Fruit fly (Drosophila melanogaster) whole organism, embryonic: ENCODE results near the gene CG8892.

Experiments used
- Abd-B ChIP-seq: fragments of 200-800 bp; sonication (Bioruptor generic); optimal IDR thresholded peaks from 2 replicates; lab custom pipeline; 2018; ENCODE audit warnings: missing biosample characterization, mild to moderate bottlenecking, missing genetic modification characterization, moderate library complexity
- B-H1 ChIP-seq: fragments of 200-800 bp; sonication (Bioruptor generic); IDR thresholded peaks from 3 replicates; pipeline ENCODE4 v1.3.6; 2022; ENCODE audit warnings: missing biosample characterization, missing genetic modification characterization
- Bgb ChIP-seq: fragments of 200-800 bp; sonication (Bioruptor generic); IDR thresholded peaks from 2 replicates; pipeline ENCODE4 v1.3.6; 2022; ENCODE audit warnings: missing biosample characterization, missing genetic modification characterization; ENCODE audit not compliant: partially characterized antibody
- CG11093 ChIP-seq: fragments of 200-800 bp; sonication (Bioruptor generic); IDR thresholded peaks from 3 replicates; pipeline ENCODE4 v1.3.6; 2022; ENCODE audit warnings: missing biosample characterization, missing genetic modification characterization
- CG11456 ChIP-seq: fragments of 200-800 bp; sonication (Bioruptor generic); IDR thresholded peaks from 3 replicates; pipeline ENCODE4 v1.3.6; 2022; ENCODE audit warnings: missing biosample characterization, missing genetic modification characterization
- CG12219 ChIP-seq: fragments of 200-800 bp; sonication (Bioruptor generic); optimal IDR thresholded peaks from 3 replicates; lab custom pipeline; 2018; ENCODE audit warnings: missing biosample characterization, mild to moderate bottlenecking, missing genetic modification characterization
- CG12391 ChIP-seq: fragments of 200-800 bp; sonication (Bioruptor generic); optimal IDR thresholded peaks from 3 replicates; lab custom pipeline; 2018; ENCODE audit warnings: missing biosample characterization, mild to moderate bottlenecking, missing genetic modification characterization, moderate library complexity
- CG13287 ChIP-seq: fragments of 200-800 bp; sonication (Bioruptor generic); IDR thresholded peaks from 2 replicates; pipeline ENCODE4 v1.3.6; 2022; ENCODE audit warnings: missing biosample characterization, missing genetic modification characterization; ENCODE audit not compliant: partially characterized antibody
- CG16779 ChIP-seq: fragments of 200-800 bp; sonication (Bioruptor generic); IDR thresholded peaks from 2 replicates; pipeline ENCODE4 v1.3.6; 2022; ENCODE audit warnings: missing biosample characterization, missing genetic modification characterization
- CG17328 ChIP-seq: fragments of 200-800 bp; sonication (Bioruptor generic); IDR thresholded peaks from 2 replicates; pipeline ENCODE4 v1.3.6; 2022; ENCODE audit warnings: missing biosample characterization, missing genetic modification characterization
- CG2202 ChIP-seq: fragments of 200-800 bp; sonication (Bioruptor generic); optimal IDR thresholded peaks from 2 replicates; lab custom pipeline; 2018; ENCODE audit warnings: missing biosample characterization, mild to moderate bottlenecking, missing genetic modification characterization
- CG2678 ChIP-seq: fragments of 200-800 bp; sonication (Bioruptor generic); optimal IDR thresholded peaks from 3 replicates; lab custom pipeline; 2019; ENCODE audit warnings: missing biosample characterization, mild to moderate bottlenecking, missing genetic modification characterization, moderate library complexity
- CG31388 ChIP-seq: fragments of 200-800 bp; sonication (Bioruptor generic); optimal IDR thresholded peaks from 2 replicates; lab custom pipeline; 2016; ENCODE audit warnings: missing biosample characterization, missing genetic modification characterization
- CG34422 ChIP-seq: fragments of 200-800 bp; sonication (Bioruptor generic); IDR thresholded peaks from 3 replicates; pipeline ENCODE4 v1.3.6; 2022; ENCODE audit warnings: missing biosample characterization, missing genetic modification characterization
- CG8944 ChIP-seq: fragments of 200-800 bp; sonication (Bioruptor generic); optimal IDR thresholded peaks from 3 replicates; lab custom pipeline; 2016; ENCODE audit warnings: missing biosample characterization, missing genetic modification characterization
- CG9437 ChIP-seq: fragments of 200-800 bp; sonication (Bioruptor generic); optimal IDR thresholded peaks from 2 replicates; lab custom pipeline; 2018; ENCODE audit warnings: missing biosample characterization, mild to moderate bottlenecking, missing genetic modification characterization
- CTCF ChIP-seq: fragments of 200-800 bp; sonication (Bioruptor generic); optimal IDR thresholded peaks from 2 replicates; lab custom pipeline; 2017; ENCODE audit warnings: missing biosample characterization, mild to moderate bottlenecking, missing genetic modification characterization, moderate library complexity
- Dp ChIP-seq: fragments of 200-800 bp; sonication (Bioruptor generic); optimal IDR thresholded peaks from 2 replicates; lab custom pipeline; 2018; ENCODE audit warnings: missing biosample characterization, mild to moderate bottlenecking, missing genetic modification characterization, moderate library complexity
- Drgx ChIP-seq: fragments of 200-800 bp; sonication (Bioruptor generic); IDR thresholded peaks from 2 replicates; pipeline ENCODE4 v1.3.6; 2022; ENCODE audit warnings: missing biosample characterization, missing genetic modification characterization
- GATAe ChIP-seq: fragments of 200-800 bp; sonication (Bioruptor generic); conservative IDR thresholded peaks from 2 replicates; pipeline ENCODE4 v1.3.6; 2022; ENCODE audit warnings: missing biosample characterization, missing genetic modification characterization
- HLH4C ChIP-seq: fragments of 200-800 bp; sonication (Bioruptor generic); IDR thresholded peaks from 3 replicates; pipeline ENCODE4 v1.3.6; 2022; ENCODE audit warnings: missing biosample characterization, missing genetic modification characterization; ENCODE audit not compliant: partially characterized antibody
- MBD-R2 ChIP-seq: fragments of 200-800 bp; sonication (Bioruptor generic); IDR thresholded peaks from 2 replicates; pipeline ENCODE4 v1.3.6; 2022; ENCODE audit warnings: missing biosample characterization, missing genetic modification characterization
- MESR4 ChIP-seq: fragments of 200-800 bp; sonication (Bioruptor generic); optimal IDR thresholded peaks from 2 replicates; lab custom pipeline; 2018; ENCODE audit warnings: missing biosample characterization, mild to moderate bottlenecking, missing genetic modification characterization, moderate library complexity
- Pdp1 ChIP-seq, 2 experiments: fragments of 200-800 bp; sonication (Bioruptor generic); optimal IDR thresholded peaks; 3 replicates each; lab custom pipeline; 2016; ENCODE audit warnings: missing biosample characterization in 2 of 2, missing genetic modification characterization in 2 of 2, mild to moderate bottlenecking in 1 of 2, moderate library complexity in 1 of 2
- Sox102F ChIP-seq: fragments of 200-800 bp; sonication (Bioruptor generic); optimal IDR thresholded peaks from 2 replicates; lab custom pipeline; 2018; ENCODE audit warnings: missing biosample characterization, mild to moderate bottlenecking, missing genetic modification characterization, moderate library complexity
- YL-1 ChIP-seq: fragments of 200-800 bp; sonication (Bioruptor generic); optimal IDR thresholded peaks from 3 replicates; lab custom pipeline; 2017; ENCODE audit warnings: missing biosample characterization, mild to moderate bottlenecking, missing genetic modification characterization
- chinmo ChIP-seq: fragments of 200-800 bp; sonication (Bioruptor generic); IDR thresholded peaks from 4 replicates; pipeline ENCODE4 v1.3.6; 2022; ENCODE audit warnings: missing biosample characterization, missing genetic modification characterization; ENCODE audit not compliant: partially characterized antibody
- crp ChIP-seq, 2 experiments: fragments of 200-800 bp; sonication (Bioruptor generic); optimal IDR thresholded peaks; 2 replicates in 1 of 2; 3 replicates in 1 of 2; lab custom pipeline; 2017; ENCODE audit warnings: missing biosample characterization in 2 of 2, missing genetic modification characterization in 2 of 2, mild to moderate bottlenecking in 1 of 2, moderate library complexity in 1 of 2
- dm ChIP-seq: fragments of 200-800 bp; sonication (Bioruptor generic); optimal IDR thresholded peaks from 3 replicates; lab custom pipeline; 2016; ENCODE audit warnings: missing biosample characterization, missing genetic modification characterization
- exex ChIP-seq: fragments of 200-800 bp; sonication (Bioruptor generic); optimal IDR thresholded peaks from 4 replicates; lab custom pipeline; 2018; ENCODE audit warnings: missing biosample characterization, mild to moderate bottlenecking, missing genetic modification characterization, moderate library complexity
- fu2 ChIP-seq: fragments of 200-800 bp; sonication (Bioruptor generic); optimal IDR thresholded peaks from 2 replicates; lab custom pipeline; 2016; ENCODE audit warnings: missing biosample characterization, missing genetic modification characterization
- gce ChIP-seq: fragments of 200-800 bp; sonication (Bioruptor generic); IDR thresholded peaks from 3 replicates; pipeline ENCODE4 v1.3.6; 2022; ENCODE audit warnings: missing biosample characterization, missing genetic modification characterization
- gcm ChIP-seq: fragments of 200-800 bp; sonication (Bioruptor generic); optimal IDR thresholded peaks from 2 replicates; lab custom pipeline; 2019; ENCODE audit warnings: missing biosample characterization, mild to moderate bottlenecking, missing genetic modification characterization, moderate library complexity
- gfzf ChIP-seq: fragments of 200-800 bp; sonication (Bioruptor generic); optimal IDR thresholded peaks from 2 replicates; lab custom pipeline; 2016; ENCODE audit warnings: missing biosample characterization, mild to moderate bottlenecking, missing genetic modification characterization, moderate library complexity
- grn ChIP-seq: fragments of 200-800 bp; sonication (Bioruptor generic); optimal IDR thresholded peaks from 3 replicates; lab custom pipeline; 2017; ENCODE audit warnings: missing biosample characterization, missing genetic modification characterization
- hbn ChIP-seq: fragments of 200-800 bp; sonication (Bioruptor generic); IDR thresholded peaks from 2 replicates; pipeline ENCODE4 v1.3.6; 2022; ENCODE audit warnings: missing biosample characterization, missing genetic modification characterization; ENCODE audit not compliant: partially characterized antibody
- inv ChIP-seq: fragments of 200-800 bp; sonication (Bioruptor generic); IDR thresholded peaks from 2 replicates; pipeline ENCODE4 v1.3.6; 2022; ENCODE audit warnings: missing biosample characterization, missing genetic modification characterization; ENCODE audit not compliant: partially characterized antibody
- lmd ChIP-seq: fragments of 200-800 bp; sonication (Bioruptor generic); IDR thresholded peaks from 2 replicates; pipeline ENCODE4 v1.3.6; 2022; ENCODE audit warnings: missing biosample characterization, missing genetic modification characterization
- nmo ChIP-seq: fragments of 200-800 bp; sonication (Bioruptor generic); optimal IDR thresholded peaks from 2 replicates; lab custom pipeline; 2018; ENCODE audit warnings: missing biosample characterization, mild to moderate bottlenecking, missing genetic modification characterization, moderate library complexity
- pan ChIP-seq, 4 experiments: fragments of >200 bp in 3 of 4; fragments of 200-800 bp in 1 of 4; sonication (Bioruptor generic) in 1 of 4; optimal IDR thresholded peaks in 3 of 4; IDR thresholded peaks in 1 of 4; 2 replicates each; pipeline versions ENCODE4 v1.3.6 to Lab custom; 2017 to 2022; ENCODE audit warnings: missing biosample characterization in 2 of 4, missing genetic modification characterization in 2 of 4, mixed read lengths in 1 of 4
- phol ChIP-seq: fragments of 200-800 bp; sonication (Bioruptor generic); optimal IDR thresholded peaks from 3 replicates; lab custom pipeline; 2018; ENCODE audit warnings: missing biosample characterization, mild to moderate bottlenecking, missing genetic modification characterization, moderate library complexity
- pnt ChIP-seq: fragments of 200-800 bp; sonication (Bioruptor generic); optimal IDR thresholded peaks from 3 replicates; lab custom pipeline; 2016; ENCODE audit warnings: missing biosample characterization, missing genetic modification characterization
- pzg ChIP-seq: fragments of 200-800 bp; sonication (Bioruptor generic); optimal IDR thresholded peaks from 3 replicates; lab custom pipeline; 2018; ENCODE audit warnings: missing biosample characterization, mild to moderate bottlenecking, missing genetic modification characterization, moderate library complexity
- rib ChIP-seq: fragments of 200-800 bp; sonication (Bioruptor generic); IDR thresholded peaks from 2 replicates; pipeline ENCODE4 v1.3.6; 2022; ENCODE audit warnings: missing biosample characterization, missing genetic modification characterization
- scrt ChIP-seq: fragments of 200-800 bp; sonication (Bioruptor generic); optimal IDR thresholded peaks from 2 replicates; lab custom pipeline; 2018; ENCODE audit warnings: missing biosample characterization, mild to moderate bottlenecking, missing genetic modification characterization, moderate library complexity
- slou ChIP-seq: fragments of 200-800 bp; sonication (Bioruptor generic); optimal IDR thresholded peaks from 3 replicates; lab custom pipeline; 2016; ENCODE audit warnings: missing biosample characterization, missing genetic modification characterization
- sr ChIP-seq: fragments of 200-800 bp; sonication (Bioruptor generic); IDR thresholded peaks from 3 replicates; pipeline ENCODE4 v1.3.6; 2022; ENCODE audit warnings: missing biosample characterization, missing genetic modification characterization
- trem ChIP-seq: fragments of 200-800 bp; optimal IDR thresholded peaks from 3 replicates; lab custom pipeline; 2019; ENCODE audit warnings: missing biosample characterization, mild to moderate bottlenecking, missing genetic modification characterization, moderate library complexity
- zfh2 ChIP-seq: fragments of 200-800 bp; sonication (Bioruptor generic); optimal IDR thresholded peaks from 2 replicates; lab custom pipeline; 2016; ENCODE audit warnings: missing biosample characterization, missing genetic modification characterization

Gene CG8892

dm6 chr2L:4949453-4950045, 31.8 kb downstream of the CG8892 start, which contains the start of gene jet (continued):
- no peak for TF ChIP-seq CG12391 (tag; lab: Kevin White, UChicago)
- no peak for TF ChIP-seq gcm
- no peak for TF ChIP-seq zfh2 (GFP tag; lab: Kevin White, UChicago)
- TF ChIP-seq CG11093 (GFP tag; lab: Robert Waterston, UW), result no peak
- TF ChIP-seq rib (GFP tag; lab: Robert Waterston, UW), result no peak
- TF ChIP-seq CG9437 (GFP tag; lab: Kevin White, UChicago), result peak; percentile 19
- TF ChIP-seq MBD-R2 (GFP tag; lab: Robert Waterston, UW), result peak; percentile 97
- peak; percentile 34 for TF ChIP-seq Dp (GFP tag; lab: Kevin White, UChicago)
- TF ChIP-seq Drgx (GFP tag; lab: Robert Waterston, UW), result no peak
- no peak for TF ChIP-seq CG2202 (tag; lab: Kevin White, UChicago)
- TF ChIP-seq dm (GFP tag; lab: Kevin White, UChicago), result no peak
- TF ChIP-seq exex (tag; lab: Kevin White, UChicago), result peak; percentile 72
- no peak for TF ChIP-seq GATAe (GFP tag; lab: Robert Waterston, UW)
- TF ChIP-seq CG16779, result no peak
- 0 out of 2 replicates have a peak, but pooled peaks have one; percentile 8 for TF ChIP-seq inv (GFP tag; lab: Robert Waterston, UW)
- no peak for TF ChIP-seq CG8944 (GFP tag; lab: Kevin White, UChicago)
- TF ChIP-seq pan (optimal IDR thresholded peaks at IDR 0.05; lab: Kevin White, UChicago), result no peak
- TF ChIP-seq pan (GFP tag; optimal IDR thresholded peaks at IDR 0.05 in 1 of 2, IDR thresholded peaks at IDR 0.05 in 1 of 2), result no peak
- TF ChIP-seq trem (tag; lab: Kevin White, UChicago), result no peak
- TF ChIP-seq phol (tag; lab: Kevin White, UChicago), result peak; percentile 28
- TF ChIP-seq gfzf (GFP tag; lab: Kevin White, UChicago), result peak; percentile 43
- TF ChIP-seq pzg (GFP tag; lab: Kevin White, UChicago), result peak; percentile 51
- TF ChIP-seq CG34422 (GFP tag; lab: Robert Waterston, UW), result peak; percentile 24; the same call in 1 of the 3 replicates
- TF ChIP-seq CG2678 (tag; lab: Kevin White, UChicago), result no peak
- no peak for TF ChIP-seq CG11456 (GFP tag; lab: Robert Waterston, UW)
- no peak for TF ChIP-seq CG12219 (GFP tag; lab: Kevin White, UChicago)
- no peak for TF ChIP-seq B-H1 (GFP tag; lab: Robert Waterston, UW)
- no peak for TF ChIP-seq CG17328 (GFP tag; lab: Robert Waterston, UW)
- peak; percentile 2 for TF ChIP-seq YL-1
- peak; percentile 78 for TF ChIP-seq grn
- peak; percentile 1 for TF ChIP-seq scrt (GFP tag; lab: Kevin White, UChicago)
- 0 out of 2 replicates have a peak, but pooled peaks have one; percentile 5 for TF ChIP-seq lmd (GFP tag; lab: Robert Waterston, UW)
- TF ChIP-seq CG31388 (GFP tag; lab: Kevin White, UChicago), result no peak
- no peak for TF ChIP-seq pnt (GFP tag; lab: Kevin White, UChicago)
- peak; percentile 65 for TF ChIP-seq MESR4 (GFP tag; lab: Kevin White, UChicago)
- no peak for TF ChIP-seq gce (GFP tag; lab: Robert Waterston, UW)
- TF ChIP-seq fu2, result no peak
- 0 out of 2 replicates have a peak, but pooled peaks have one; percentile 20 for TF ChIP-seq hbn
- no peak for TF ChIP-seq Sox102F (GFP tag; lab: Kevin White, UChicago)
- TF ChIP-seq Pdp1 (GFP tag; optimal IDR thresholded peaks at IDR 0.05; lab: Kevin White, UChicago), result peak in 1 of 2 experiments; percentile 31
- peak; percentile 55; the same call in 1 of the 3 replicates for TF ChIP-seq HLH4C (GFP tag; lab: Robert Waterston, UW)
- no peak for TF ChIP-seq sr (GFP tag; lab: Robert Waterston, UW)
- peak; percentile 9 for TF ChIP-seq Abd-B (GFP tag; lab: Kevin White, UChicago)
- peak; percentile 52; the same call in 1 of the 2 replicates for TF ChIP-seq CG13287 (GFP tag; lab: Robert Waterston, UW)
- peak; percentile 57 for TF ChIP-seq CTCF (GFP tag; lab: Kevin White, UChicago)
- TF ChIP-seq Bgb (GFP tag; lab: Robert Waterston, UW), result peak; percentile 76
- 0 out of 4 replicates have a peak, but pooled peaks have one; percentile 23 for TF ChIP-seq chinmo (GFP tag; lab: Robert Waterston, UW)
- TF ChIP-seq crp (GFP tag; optimal IDR thresholded peaks at IDR 0.05; lab: Kevin White, UChicago), result peak; percentile 78 to 93
- peak; percentile 9 for TF ChIP-seq nmo (GFP tag; lab: Kevin White, UChicago)
- TF ChIP-seq slou (GFP tag; lab: Kevin White, UChicago), result no peak
